Fruit fly (Drosophila melanogaster): Measurements from ENCODE around the gene Cyp6d4.

dm6 chr3R:22668622-22669021, 29.5 kb upstream of the Cyp6d4 start:
- no peak for TF ChIP-seq CG8478 (optimal IDR thresholded peaks at IDR 0.05)
- TF ChIP-seq CTCF (optimal IDR thresholded peaks at IDR 0.05) = no peak
